Fruit fly (Drosophila melanogaster) whole organism, prepupa: Measurements from ENCODE around the gene Nhe3.
A peak's percentile ranks its signal among the peaks of the same experiment; 100 is the strongest.

Experiments used
- Blimp-1 ChIP-seq: fragments of 200-800 bp; sonication (Bioruptor generic); optimal IDR thresholded peaks from 3 replicates; lab custom pipeline; 2017; ENCODE audit warnings: missing biosample characterization, missing genetic modification characterization, mild to moderate bottlenecking, moderate library complexity, missing genetic modification reagents
- CG11762 ChIP-seq: fragments of 200-800 bp; sonication (Bioruptor generic); optimal IDR thresholded peaks from 3 replicates; lab custom pipeline; 2016; ENCODE audit warnings: missing biosample characterization, missing genetic modification characterization; ENCODE audit not compliant: insufficient read depth
- CG11902 ChIP-seq: fragments of 200-800 bp; sonication (Bioruptor generic); optimal IDR thresholded peaks from 3 replicates; lab custom pipeline; 2016; ENCODE audit warnings: missing biosample characterization, missing genetic modification characterization
- CG15336 ChIP-seq: fragments of 200-800 bp; sonication (Bioruptor generic); IDR thresholded peaks from 2 replicates; pipeline ENCODE4 v1.3.6; 2022; ENCODE audit warnings: missing biosample characterization, missing genetic modification characterization
- CG1621 ChIP-seq: fragments of 200-800 bp; sonication (Bioruptor generic); optimal IDR thresholded peaks from 3 replicates; lab custom pipeline; 2018; ENCODE audit warnings: missing biosample characterization, mild to moderate bottlenecking, missing genetic modification characterization
- CG3032 ChIP-seq: fragments of 200-800 bp; optimal IDR thresholded peaks from 2 replicates; lab custom pipeline; 2019; ENCODE audit warnings: missing biosample characterization, mild to moderate bottlenecking, missing genetic modification characterization, moderate library complexity
- CG31627 ChIP-seq: fragments of 200-800 bp; sonication (Bioruptor generic); optimal IDR thresholded peaks from 3 replicates; lab custom pipeline; 2016; ENCODE audit warnings: missing biosample characterization, missing genetic modification characterization
- CG32006 ChIP-seq: fragments of 200-800 bp; sonication (Bioruptor generic); optimal IDR thresholded peaks from 3 replicates; lab custom pipeline; 2017; ENCODE audit warnings: missing biosample characterization, mild to moderate bottlenecking, missing genetic modification characterization
- CG6276 ChIP-seq: fragments of 200-800 bp; sonication (Bioruptor generic); optimal IDR thresholded peaks from 2 replicates; lab custom pipeline; 2017; ENCODE audit warnings: missing biosample characterization, mild to moderate bottlenecking, missing genetic modification characterization
- CG6808 ChIP-seq: fragments of 200-800 bp; sonication (Bioruptor generic); optimal IDR thresholded peaks from 3 replicates; lab custom pipeline; 2017; ENCODE audit warnings: missing biosample characterization, missing genetic modification characterization, mild to moderate bottlenecking, moderate library complexity, missing genetic modification reagents
- CG6854 ChIP-seq: fragments of 200-800 bp; sonication (Bioruptor generic); optimal IDR thresholded peaks from 2 replicates; lab custom pipeline; 2017; ENCODE audit warnings: missing biosample characterization, mild to moderate bottlenecking, missing genetic modification characterization
- CG8632 ChIP-seq: fragments of 200-800 bp; sonication (Bioruptor generic); optimal IDR thresholded peaks from 3 replicates; lab custom pipeline; 2016; ENCODE audit warnings: missing biosample characterization, missing genetic modification characterization
- Eip75B ChIP-seq: fragments of 200-800 bp; sonication (Bioruptor generic); optimal IDR thresholded peaks from 3 replicates; lab custom pipeline; 2016; ENCODE audit warnings: missing biosample characterization, missing genetic modification characterization
- Eip78C ChIP-seq: fragments of 200-800 bp; sonication (Bioruptor generic); peaks from one replicate; lab custom pipeline; 2016; ENCODE audit warnings: missing biosample characterization, missing genetic modification characterization
- Ets96B ChIP-seq: fragments of 200-800 bp; optimal IDR thresholded peaks from 2 replicates; lab custom pipeline; 2019; ENCODE audit warnings: missing biosample characterization, mild to moderate bottlenecking, missing genetic modification characterization, moderate library complexity
- Gug ChIP-seq: fragments of 200-800 bp; sonication (Bioruptor generic); IDR thresholded peaks from 2 replicates; pipeline ENCODE4 v1.3.6; 2022; ENCODE audit warnings: missing biosample characterization, missing genetic modification characterization
- Hr4 ChIP-seq: fragments of 200-800 bp; sonication (Bioruptor generic); optimal IDR thresholded peaks from 3 replicates; lab custom pipeline; 2016; ENCODE audit warnings: missing biosample characterization, missing genetic modification characterization
- Lpt ChIP-seq: fragments of 200-800 bp; sonication (Bioruptor generic); optimal IDR thresholded peaks from 3 replicates; lab custom pipeline; 2016; ENCODE audit warnings: missing biosample characterization, missing genetic modification characterization
- OdsH ChIP-seq: fragments of 200-800 bp; sonication (Bioruptor generic); optimal IDR thresholded peaks from 3 replicates; lab custom pipeline; 2016; ENCODE audit warnings: missing biosample characterization, missing genetic modification characterization
- Sox14 ChIP-seq: fragments of 200-800 bp; sonication (Bioruptor generic); optimal IDR thresholded peaks from 3 replicates; lab custom pipeline; 2016; ENCODE audit warnings: missing biosample characterization, missing genetic modification characterization
- Sox15 ChIP-seq: fragments of 200-800 bp; sonication (Bioruptor generic); optimal IDR thresholded peaks from 3 replicates; lab custom pipeline; 2016; ENCODE audit warnings: missing biosample characterization, missing genetic modification characterization
- achi ChIP-seq: fragments of 200-800 bp; sonication (Bioruptor generic); optimal IDR thresholded peaks from 3 replicates; lab custom pipeline; 2016; ENCODE audit warnings: missing biosample characterization, missing genetic modification characterization
- eg ChIP-seq: fragments of 200-800 bp; sonication (Bioruptor generic); IDR thresholded peaks from 3 replicates; pipeline ENCODE4 v1.3.6; 2022; ENCODE audit warnings: missing biosample characterization, missing genetic modification characterization
- esn ChIP-seq: fragments of 200-800 bp; sonication (Bioruptor generic); optimal IDR thresholded peaks from 2 replicates; lab custom pipeline; 2016; ENCODE audit warnings: missing biosample characterization, mild to moderate bottlenecking, missing genetic modification characterization, moderate library complexity
- fd59A ChIP-seq: fragments of 200-800 bp; sonication (Bioruptor generic); optimal IDR thresholded peaks from 2 replicates; lab custom pipeline; 2017; ENCODE audit warnings: missing biosample characterization, mild to moderate bottlenecking, missing genetic modification characterization, missing genetic modification reagents
- fkh ChIP-seq: fragments of 200-800 bp; sonication (Bioruptor generic); optimal IDR thresholded peaks from 3 replicates; lab custom pipeline; 2017; ENCODE audit warnings: missing biosample characterization, mild to moderate bottlenecking, missing genetic modification characterization, moderate library complexity
- lz ChIP-seq: fragments of 200-800 bp; sonication (Bioruptor generic); optimal IDR thresholded peaks from 3 replicates; lab custom pipeline; 2016; ENCODE audit warnings: missing biosample characterization, missing genetic modification characterization
- net ChIP-seq: fragments of 200-800 bp; sonication (Bioruptor generic); optimal IDR thresholded peaks from 3 replicates; lab custom pipeline; 2016; ENCODE audit warnings: missing biosample characterization, missing genetic modification characterization
- pdm3 ChIP-seq: fragments of 200-800 bp; sonication (Bioruptor generic); optimal IDR thresholded peaks from 3 replicates; lab custom pipeline; 2016; ENCODE audit warnings: missing biosample characterization, missing genetic modification characterization
- ss ChIP-seq, 2 experiments: fragments of 200-800 bp; sonication (Bioruptor generic); optimal IDR thresholded peaks; 2 replicates in 1 of 2; 3 replicates in 1 of 2; lab custom pipeline; 2017 to 2018; ENCODE audit warnings: mild to moderate bottlenecking in 2 of 2, missing biosample characterization in 2 of 2, missing genetic modification characterization in 2 of 2, moderate library complexity in 1 of 2
- svp ChIP-seq: fragments of 200-800 bp; sonication (Bioruptor generic); peaks from one replicate; lab custom pipeline; 2016; ENCODE audit warnings: missing biosample characterization, missing genetic modification characterization
- vri ChIP-seq: fragments of 200-800 bp; sonication (Bioruptor generic); optimal IDR thresholded peaks from 3 replicates; lab custom pipeline; 2016; ENCODE audit warnings: missing biosample characterization, mild to moderate bottlenecking, missing genetic modification characterization

The Nhe3 gene

DNA sequence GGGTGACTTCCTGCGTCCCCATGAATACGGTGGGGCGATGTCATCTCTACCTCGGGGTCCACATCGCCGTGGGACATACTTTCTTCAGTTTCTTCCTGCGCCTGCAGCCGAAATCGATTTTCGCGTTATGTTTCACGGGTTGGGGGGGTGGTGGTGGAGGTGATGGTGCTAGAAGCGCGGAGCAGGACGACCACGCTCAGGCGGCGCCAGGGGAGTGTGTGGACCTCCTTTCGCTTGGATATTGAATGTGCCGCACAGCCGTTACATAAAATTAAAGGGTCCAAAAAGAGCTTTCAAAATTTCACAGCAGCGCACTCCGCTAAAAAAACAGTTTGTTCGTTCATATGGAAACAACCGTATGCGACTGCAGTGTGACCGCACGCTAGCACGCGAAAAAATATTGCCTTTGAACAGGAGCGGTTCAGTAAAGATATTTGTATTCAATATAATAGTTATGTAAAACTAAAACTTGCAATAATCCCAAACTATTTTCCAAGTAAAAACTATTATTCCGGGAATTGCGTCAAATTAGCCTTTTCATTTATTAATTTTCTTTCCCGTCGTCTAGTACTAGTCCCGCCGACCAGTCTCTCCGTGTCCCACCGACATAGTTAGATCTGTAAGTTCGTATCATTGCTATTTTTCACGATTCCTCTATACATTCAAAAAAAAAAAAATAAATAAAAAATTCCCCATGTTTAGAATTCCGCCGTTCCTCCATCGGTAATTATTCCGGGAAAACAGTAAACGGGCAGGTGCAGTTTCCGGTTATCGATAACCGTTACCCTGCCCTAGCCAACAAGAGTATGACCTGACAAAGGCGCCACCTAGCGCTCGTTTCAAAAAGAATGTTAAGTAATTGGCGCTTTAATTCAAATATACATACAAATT, at the start of gene Nhe3 (continued):
- TF ChIP-seq CG31627 (GFP tag; lab: Kevin White, UChicago) (peak; percentile 85), vri (peak; percentile 63), CG3032 (tag; lab: Kevin White, UChicago) (peak; percentile 71), Gug (GFP tag; lab: Robert Waterston, UW) (peak; percentile 40), fkh (peak; percentile 45), svp (GFP tag; lab: Kevin White, UChicago) (peak; percentile 87), Eip75B (peak; percentile 50), lz (GFP tag; lab: Kevin White, UChicago) (peak; percentile 90), Sox15 (GFP tag; lab: Kevin White, UChicago) (peak; percentile 71), net (no peak)
- TF ChIP-seq, all 60 proteins: peak for 36

- TF ChIP-seq CG8632 (no peak), Ets96B (no peak), CG15336 (GFP tag; lab: Robert Waterston, UW) (no peak), ss (GFP tag; optimal IDR thresholded peaks at IDR 0.05; lab: Kevin White, UChicago) (no peak), CG11762 (GFP tag; lab: Kevin White, UChicago) (no peak), Lpt (GFP tag; lab: Kevin White, UChicago) (no peak), vri (no peak), OdsH (GFP tag; lab: Kevin White, UChicago) (no peak), eg (GFP tag; lab: Robert Waterston, UW) (no peak), Sox15 (GFP tag; lab: Kevin White, UChicago) (no peak), achi (GFP tag; lab: Kevin White, UChicago) (no peak)
Observed at dm6 chr2L:6732566-6732965, 48.4 kb upstream of the Nhe3 start, which contains the start of gene TTLL3B. Gene TTLL3B, plus strand, starts transcription at chr2L:6732866.

dm6 chr2L:6723750-6724503, 39.8 kb upstream of the Nhe3 start, which contains the start of gene Liprin-alpha:
Gene Liprin-alpha, plus strand, starts transcription at chr2L:6723903.
- TF ChIP-seq svp (GFP tag; lab: Kevin White, UChicago) (peak; percentile 66), Eip78C (GFP tag; lab: Kevin White, UChicago) (no peak)

- TF ChIP-seq vri (no peak), svp (GFP tag; lab: Kevin White, UChicago) (peak; percentile 88), CG1621 (tag; lab: Kevin White, UChicago) (peak; percentile 71), pdm3 (GFP tag; lab: Kevin White, UChicago) (no peak), CG6276 (GFP tag; lab: Kevin White, UChicago) (no peak), CG6854 (GFP tag; lab: Kevin White, UChicago) (peak; percentile 35), fd59A (GFP tag; lab: Kevin White, UChicago) (no peak), Hr4 (GFP tag; lab: Kevin White, UChicago) (peak; percentile 37), CG6808 (peak; percentile 4), CG11762 (GFP tag; lab: Kevin White, UChicago) (no peak), CG11902 (GFP tag; lab: Kevin White, UChicago) (no peak), esn (GFP tag; lab: Kevin White, UChicago) (no peak), net (no peak), Ets96B (no peak), Gug (GFP tag; lab: Robert Waterston, UW) (no peak), Eip78C (GFP tag; lab: Kevin White, UChicago) (peak; percentile 77), CG31627 (GFP tag; lab: Kevin White, UChicago) (peak; percentile 6), eg (GFP tag; lab: Robert Waterston, UW) (0 out of 3 replicates have a peak, but pooled peaks have one; percentile 11), Blimp-1 (GFP tag; lab: Kevin White, UChicago) (no peak), OdsH (GFP tag; lab: Kevin White, UChicago) (no peak), CG15336 (GFP tag; lab: Robert Waterston, UW) (no peak), CG32006 (GFP tag; lab: Kevin White, UChicago) (no peak), Sox14 (GFP tag; lab: Kevin White, UChicago) (peak; percentile 12), fkh (peak; percentile 91)
Observed at dm6 chr2L:6722822-6723749, 38.9 kb upstream of the Nhe3 start, which contains the start of gene homer. Gene homer, minus strand, starts transcription at chr2L:6723359.
